Worm (Caenorhabditis elegans) whole organism, L3 larva: ENCODE measurements around the gene nhr-188.
A peak's percentile ranks its signal among the peaks of the same experiment; 100 is the strongest.

ENCODE experiments used
- R02D3.7 ChIP-seq: fragments of 150-350 bp; optimal IDR thresholded peaks from 2 replicates; lab custom pipeline; 2014; ENCODE audit warnings: missing biosample characterization, missing genetic modification characterization
- ZK546.5 ChIP-seq: sonication (generic microtip); optimal IDR thresholded peaks from 2 replicates; lab custom pipeline; 2017; ENCODE audit warnings: missing biosample characterization, missing genetic modification characterization
- aly-2 ChIP-seq: fragments of 150-350 bp; optimal IDR thresholded peaks from 2 replicates; lab custom pipeline; 2014; ENCODE audit warnings: missing biosample characterization, missing genetic modification characterization
- ceh-16 ChIP-seq: sonication (generic microtip); optimal IDR thresholded peaks from 2 replicates; lab custom pipeline; 2017; ENCODE audit warnings: missing biosample characterization, missing genetic modification characterization
- ceh-28 ChIP-seq: fragments of 150-350 bp; optimal IDR thresholded peaks from 2 replicates; lab custom pipeline; 2014; ENCODE audit warnings: missing biosample characterization, missing genetic modification reagents, missing genetic modification characterization
- ceh-82 ChIP-seq: fragments of 150-350 bp; optimal IDR thresholded peaks from 2 replicates; lab custom pipeline; 2014; ENCODE audit warnings: missing biosample characterization, missing genetic modification characterization
- ceh-9 ChIP-seq: sonication (generic microtip); optimal IDR thresholded peaks from 2 replicates; lab custom pipeline; 2018; ENCODE audit warnings: missing biosample characterization, missing genetic modification characterization
- daf-12 ChIP-seq: fragments of 150-350 bp; optimal IDR thresholded peaks from 2 replicates; lab custom pipeline; 2014; ENCODE audit warnings: missing biosample characterization, missing genetic modification reagents, missing genetic modification characterization
- egl-5 ChIP-seq: fragments of 150-350 bp; optimal IDR thresholded peaks from 2 replicates; lab custom pipeline; 2017; ENCODE audit warnings: missing biosample characterization, missing genetic modification reagents, missing genetic modification characterization, inconsistent platforms
- elt-1 ChIP-seq: fragments of 150-350 bp; optimal IDR thresholded peaks from 2 replicates; lab custom pipeline; 2014; ENCODE audit warnings: missing biosample characterization, missing genetic modification characterization
- eor-1 ChIP-seq, 2 experiments: fragments of 150-350 bp; optimal IDR thresholded peaks; 2 replicates each; lab custom pipeline; 2014 to 2018; ENCODE audit warnings: missing biosample characterization in 2 of 2, missing genetic modification characterization in 2 of 2
- fkh-10 ChIP-seq: sonication (generic microtip); optimal IDR thresholded peaks from 2 replicates; lab custom pipeline; 2017; ENCODE audit warnings: missing biosample characterization, missing genetic modification reagents, missing genetic modification characterization
- fos-1 ChIP-seq: fragments of 150-350 bp; optimal IDR thresholded peaks from 2 replicates; lab custom pipeline; 2014; ENCODE audit warnings: missing biosample characterization, missing genetic modification characterization
- jun-1 ChIP-seq: fragments of 150-350 bp; optimal IDR thresholded peaks from 2 replicates; lab custom pipeline; 2014; ENCODE audit warnings: missing biosample characterization, missing genetic modification reagents, missing genetic modification characterization
- lin-15B ChIP-seq: fragments of 150-350 bp; optimal IDR thresholded peaks from 2 replicates; lab custom pipeline; 2014; ENCODE audit warnings: missing biosample characterization, missing genetic modification characterization
- lsy-12 ChIP-seq: sonication (generic microtip); optimal IDR thresholded peaks from 2 replicates; lab custom pipeline; 2016; ENCODE audit warnings: mild to moderate bottlenecking, missing genetic modification characterization, missing compliant biosample characterization
- mdl-1 ChIP-seq: fragments of 150-350 bp; optimal IDR thresholded peaks from 2 replicates; lab custom pipeline; 2014; ENCODE audit warnings: missing biosample characterization, missing genetic modification characterization
- mml-1 ChIP-seq: fragments of 150-350 bp; sonication (generic microtip); optimal IDR thresholded peaks from 3 replicates; lab custom pipeline; 2014; ENCODE audit warnings: missing biosample characterization, missing genetic modification characterization
- nfya-1 ChIP-seq: sonication (generic microtip); optimal IDR thresholded peaks from 2 replicates; lab custom pipeline; 2017; ENCODE audit warnings: missing genetic modification characterization, mild to moderate bottlenecking, missing compliant biosample characterization, antibody characterized with exemption, moderate library complexity; ENCODE audit not compliant: insufficient read depth
- nhr-11 ChIP-seq: fragments of 150-350 bp; optimal IDR thresholded peaks from 2 replicates; lab custom pipeline; 2014; ENCODE audit warnings: missing biosample characterization, missing genetic modification characterization
- nhr-12 ChIP-seq: fragments of 150-350 bp; optimal IDR thresholded peaks from 2 replicates; lab custom pipeline; 2014; ENCODE audit warnings: missing biosample characterization, missing genetic modification characterization
- nhr-237 ChIP-seq: fragments of 150-350 bp; optimal IDR thresholded peaks from 2 replicates; lab custom pipeline; 2014; ENCODE audit warnings: missing biosample characterization, missing genetic modification characterization
- nhr-25 ChIP-seq: sonication (generic microtip); optimal IDR thresholded peaks from 2 replicates; lab custom pipeline; 2017; ENCODE audit warnings: missing biosample characterization, missing genetic modification characterization
- nhr-43 ChIP-seq: sonication (generic microtip); optimal IDR thresholded peaks from 2 replicates; lab custom pipeline; 2016; ENCODE audit warnings: mild to moderate bottlenecking, missing genetic modification characterization, missing compliant biosample characterization; ENCODE audit not compliant: poor library complexity, severe bottlenecking
- nhr-67 ChIP-seq: fragments of 150-350 bp; optimal IDR thresholded peaks from 2 replicates; lab custom pipeline; 2014; ENCODE audit warnings: missing biosample characterization, missing genetic modification characterization
- nhr-77 ChIP-seq: fragments of 150-350 bp; optimal IDR thresholded peaks from 2 replicates; lab custom pipeline; 2014; ENCODE audit warnings: missing biosample characterization, missing genetic modification characterization
- pha-4 ChIP-seq: fragments of 150-350 bp; optimal IDR thresholded peaks from 2 replicates; lab custom pipeline; 2014; ENCODE audit warnings: missing biosample characterization, missing genetic modification reagents, missing genetic modification characterization
- pqm-1 ChIP-seq: fragments of 150-350 bp; optimal IDR thresholded peaks from 2 replicates; lab custom pipeline; 2017; ENCODE audit warnings: missing biosample characterization, missing genetic modification characterization, inconsistent platforms
- sea-2 ChIP-seq: fragments of 150-350 bp; sonication (generic microtip); optimal IDR thresholded peaks from 4 replicates; lab custom pipeline; 2014; ENCODE audit warnings: missing biosample characterization, missing genetic modification reagents, missing genetic modification characterization
- skn-1 ChIP-seq: fragments of 150-350 bp; optimal IDR thresholded peaks from 2 replicates; lab custom pipeline; 2014; ENCODE audit warnings: missing biosample characterization, missing genetic modification characterization
- snpc-4 ChIP-seq: fragments of 150-350 bp; optimal IDR thresholded peaks from 2 replicates; lab custom pipeline; 2014; ENCODE audit warnings: missing biosample characterization, missing genetic modification characterization
- tbx-2 ChIP-seq: sonication (generic microtip); optimal IDR thresholded peaks from 2 replicates; lab custom pipeline; 2016; ENCODE audit warnings: mild to moderate bottlenecking, missing genetic modification characterization, missing compliant biosample characterization
- unc-39 ChIP-seq: sonication (generic microtip); optimal IDR thresholded peaks from 4 replicates; lab custom pipeline; 2017; ENCODE audit warnings: missing biosample characterization, missing genetic modification characterization

The nhr-188 gene

ce11 chrV:3874102-3874744 lies 16.6 kb upstream of the nhr-188 start, which contains the start of gene nhr-158:
nhr-158 (minus strand) TSS chrV:3874152.
- TF ChIP-seq ZK546.5 (tag; lab: Kevin White, UChicago) (no peak), nfya-1 (tag; lab: Kevin White, UChicago) (no peak), ceh-82 (tag; lab: Kevin White, UChicago) (no peak), nhr-67 (no peak), skn-1 (tag; lab: Kevin White, UChicago) (peak; percentile 6), ceh-16 (tag; lab: Kevin White, UChicago) (no peak), unc-39 (tag; lab: Kevin White, UChicago) (no peak)
- TF ChIP-seq, all 47 proteins: peak for 1

- TF ChIP-seq nfya-1 (tag; lab: Kevin White, UChicago) (no peak), nhr-25 (tag; lab: Kevin White, UChicago) (no peak), lin-15B (tag; lab: Kevin White, UChicago) (no peak), sea-2 (GFP tag; lab: Kevin White, UChicago) (no peak), mml-1 (tag; lab: Kevin White, UChicago) (no peak), eor-1 (tag; optimal IDR thresholded peaks at IDR 0.05; lab: Kevin White, UChicago) (no peak), nhr-11 (peak; percentile 81)
These were observed 12.7 kb upstream of the nhr-188 start for ce11 chrV:3870359-3870758.

- TF ChIP-seq pqm-1 (tag; lab: Kevin White, UChicago): no peak
- no peak for TF ChIP-seq nhr-12 (tag; lab: Kevin White, UChicago)
- TF ChIP-seq mml-1 (tag; lab: Kevin White, UChicago): no peak
- no peak for TF ChIP-seq nhr-25 (tag; lab: Kevin White, UChicago)
- TF ChIP-seq fkh-10: no peak
- TF ChIP-seq R02D3.7 (tag; lab: Kevin White, UChicago): no peak
- TF ChIP-seq ZK546.5 (tag; lab: Kevin White, UChicago): no peak
- TF ChIP-seq tbx-2 (tag; lab: Kevin White, UChicago): no peak
- TF ChIP-seq snpc-4 (tag; lab: Kevin White, UChicago): no peak
- TF ChIP-seq nhr-77: no peak
- no peak for TF ChIP-seq ceh-9 (tag; lab: Kevin White, UChicago)
- TF ChIP-seq nhr-237 (tag; lab: Kevin White, UChicago): no peak
These were observed 11.2 kb upstream of the nhr-188 start, which contains the start of gene nhr-157 for ce11 chrV:3868905-3869304. nhr-157 (minus strand) TSS chrV:3869005.

- TF ChIP-seq elt-1 (tag; lab: Kevin White, UChicago): peak; percentile 58
- no peak for TF ChIP-seq aly-2
- no peak for TF ChIP-seq lsy-12 (tag; lab: Kevin White, UChicago)
- TF ChIP-seq nhr-25 (tag; lab: Kevin White, UChicago): peak; percentile 42
- no peak for TF ChIP-seq ceh-28 (tag; lab: Kevin White, UChicago)
- TF ChIP-seq egl-5 (tag; lab: Kevin White, UChicago): no peak
These were observed 7.6 kb upstream of the nhr-188 start for ce11 chrV:3865273-3865672.

ce11 chrV:3862851-3863250 lies 5.2 kb upstream of the nhr-188 start, which contains the start of gene nhr-187:
nhr-187 (minus strand) TSS chrV:3862951.
- TF ChIP-seq ZK546.5 (tag; lab: Kevin White, UChicago): no peak
- TF ChIP-seq nhr-12 (tag; lab: Kevin White, UChicago): no peak
- no peak for TF ChIP-seq mdl-1 (tag; lab: Kevin White, UChicago)
- no peak for TF ChIP-seq jun-1
- no peak for TF ChIP-seq pha-4 (tag; lab: Kevin White, UChicago)
- no peak for TF ChIP-seq nhr-43 (tag; lab: Kevin White, UChicago)
- no peak for TF ChIP-seq ceh-82 (tag; lab: Kevin White, UChicago)
- no peak for TF ChIP-seq fos-1 (tag; lab: Kevin White, UChicago)

- TF ChIP-seq daf-12 (no peak), fkh-10 (no peak)
These were observed 2.5 kb upstream of the nhr-188 start, which contains the start of gene nhr-189 for ce11 chrV:3860123-3860522. nhr-189 (minus strand) TSS chrV:3860243.
